Fruit fly (Drosophila melanogaster) ovary, adult (tissue): Measurements from ENCODE around the gene CG11771.

Experiments used
- CG17801 ChIP-seq: fragments of 200-800 bp; optimal IDR thresholded peaks from 2 replicates; lab custom pipeline; 2019; ENCODE audit warnings: missing biosample characterization, mild to moderate bottlenecking, missing genetic modification characterization, moderate library complexity; ENCODE audit not compliant: partially characterized antibody

Gene CG11771

dm6 chr3R:24917814-24918636 lies 13.8 kb upstream of the CG11771 start, which contains the start of the genes PIG-S, sud1 and CG11168:
TSS of gene PIG-S (minus strand) at chr3R:24917864.
TSS of gene sud1 (minus strand) at chr3R:24917864.
TSS of gene CG11168 (plus strand) at chr3R:24918106.
- TF ChIP-seq CG17801 (GFP tag; lab: Kevin White, UChicago): peak; percentile 58

dm6 chr3R:24922270-24922669 lies 9.5 kb upstream of the CG11771 start, which contains the start of gene Mink:
TSS of gene Mink (plus strand) at chr3R:24922473.
- no peak for TF ChIP-seq CG17801 (GFP tag; lab: Kevin White, UChicago)

dm6 chr3R:24924916-24925315 lies 6.9 kb upstream of the CG11771 start, which contains the start of gene Trf4-2:
TSS of gene Trf4-2 (plus strand) at chr3R:24925216.
- TF ChIP-seq CG17801 (GFP tag; lab: Kevin White, UChicago): no peak

dm6 chr3R:24926752-24927320 lies 5.0 kb upstream of the CG11771 start:
- no peak for TF ChIP-seq CG17801 (GFP tag; lab: Kevin White, UChicago)

dm6 chr3R:24934542-24934941 lies 2.7 kb downstream of the CG11771 start:
- TF ChIP-seq CG17801 (GFP tag; lab: Kevin White, UChicago): no peak

dm6 chr3R:24935758-24936157 lies 3.9 kb downstream of the CG11771 start:
- TF ChIP-seq CG17801 (GFP tag; lab: Kevin White, UChicago): no peak

dm6 chr3R:24938049-24938448 lies 6.2 kb downstream of the CG11771 start, which contains the start of gene Osbp:
TSS of gene Osbp (minus strand) at chr3R:24938222.
- peak; percentile 18 for TF ChIP-seq CG17801 (GFP tag; lab: Kevin White, UChicago)

dm6 chr3R:24944920-24945853 lies 13.4 kb downstream of the CG11771 start, which contains the start of the genes ssh and Nmnat:
TSS of gene ssh (minus strand) at chr3R:24944956.
TSS of gene Nmnat (plus strand) at chr3R:24945237.
- TF ChIP-seq CG17801 (GFP tag; lab: Kevin White, UChicago): peak; percentile 72

dm6 chr3R:24947332-24947731 lies 15.5 kb downstream of the CG11771 start, which contains the start of gene mah:
TSS of gene mah (plus strand) at chr3R:24947632.
- TF ChIP-seq CG17801 (GFP tag; lab: Kevin White, UChicago): no peak

- no peak for TF ChIP-seq CG17801 (GFP tag; lab: Kevin White, UChicago)
These were observed 21.3 kb downstream of the CG11771 start for dm6 chr3R:24953152-24953551.

- no peak for TF ChIP-seq CG17801 (GFP tag; lab: Kevin White, UChicago)
These were observed 30.7 kb downstream of the CG11771 start for dm6 chr3R:24962470-24962869.

- TF ChIP-seq CG17801 (GFP tag; lab: Kevin White, UChicago): no peak
These were observed 33.6 kb downstream of the CG11771 start for dm6 chr3R:24965403-24965802.

- no peak for TF ChIP-seq CG17801 (GFP tag; lab: Kevin White, UChicago)
These were observed 34.8 kb downstream of the CG11771 start for dm6 chr3R:24966578-24966977.

dm6 chr3R:24968015-24968414 lies 36.2 kb downstream of the CG11771 start:
- TF ChIP-seq CG17801 (GFP tag; lab: Kevin White, UChicago): no peak
